Worm (Caenorhabditis elegans): ENCODE measurements around the gene twnk-1.

The twnk-1 gene

ce11 chrX:5826976-5827375 lies 36.0 kb downstream of the twnk-1 start:
- TF ChIP-seq unc-62 (GFP tag; optimal IDR thresholded peaks at IDR 0.05) = no peak

- no peak for TF ChIP-seq unc-62 (GFP tag; optimal IDR thresholded peaks at IDR 0.05)
Observed at ce11 chrX:5828085-5828484, 37.1 kb downstream of the twnk-1 start.

ce11 chrX:5829175-5829574 lies 38.2 kb downstream of the twnk-1 start, which contains the start of gene acp-5:
TSS of gene acp-5 (plus strand) at chrX:5829435.
- TF ChIP-seq unc-62 (GFP tag; optimal IDR thresholded peaks at IDR 0.05) = no peak

- no peak for TF ChIP-seq unc-62 (GFP tag; optimal IDR thresholded peaks at IDR 0.05)
Observed at ce11 chrX:5831827-5832226, 40.8 kb downstream of the twnk-1 start.

ce11 chrX:5834581-5835481 lies 43.8 kb downstream of the twnk-1 start, which contains the start of gene F13D11.4:
TSS of gene F13D11.4 (minus strand) at chrX:5834805.
- TF ChIP-seq unc-62 (GFP tag; optimal IDR thresholded peaks at IDR 0.05) = no peak

- TF ChIP-seq unc-62 (GFP tag; optimal IDR thresholded peaks at IDR 0.05) = no peak
Observed at ce11 chrX:5836527-5836926, 45.5 kb downstream of the twnk-1 start.

- no peak for TF ChIP-seq unc-62 (GFP tag; optimal IDR thresholded peaks at IDR 0.05)
Observed at ce11 chrX:5837035-5837434, 46.0 kb downstream of the twnk-1 start.

ce11 chrX:5839143-5839542 lies 48.1 kb downstream of the twnk-1 start:
- no peak for TF ChIP-seq unc-62 (GFP tag; optimal IDR thresholded peaks at IDR 0.05)

- no peak for TF ChIP-seq unc-62 (GFP tag; optimal IDR thresholded peaks at IDR 0.05)
Observed at ce11 chrX:5839643-5840042, 48.6 kb downstream of the twnk-1 start, which contains the start of gene dct-11. TSS of gene dct-11 (minus strand) at chrX:5839778.

ce11 chrX:5841060-5841642 lies 50.1 kb downstream of the twnk-1 start, which contains the start of gene puf-9:
TSS of gene puf-9 (plus strand) at chrX:5841592.
- peak; percentile 56 for TF ChIP-seq unc-62 (GFP tag; optimal IDR thresholded peaks at IDR 0.05)
